Fruit fly (Drosophila melanogaster) whole organism, pupa: ENCODE data around the gene CG43051.

ENCODE experiments used
- CG10348 ChIP-seq: fragments of 200-800 bp; sonication (Bioruptor generic); IDR thresholded peaks from 2 replicates; pipeline ENCODE4 v1.3.6; 2022; ENCODE audit warnings: missing biosample characterization, missing genetic modification characterization
- CG12605 ChIP-seq: fragments of 200-800 bp; sonication (Bioruptor generic); IDR thresholded peaks from 2 replicates; pipeline ENCODE4 v1.3.6; 2022; ENCODE audit warnings: missing biosample characterization, missing genetic modification characterization
- CG13204 ChIP-seq: fragments of 200-800 bp; sonication (Bioruptor generic); optimal IDR thresholded peaks from 2 replicates; lab custom pipeline; 2018; ENCODE audit warnings: missing biosample characterization, mild to moderate bottlenecking, missing genetic modification characterization, moderate library complexity
- CG14655 ChIP-seq: fragments of 200-800 bp; sonication (Bioruptor generic); optimal IDR thresholded peaks from 3 replicates; lab custom pipeline; 2017; ENCODE audit warnings: mild to moderate bottlenecking, missing biosample characterization, missing genetic modification reagents, missing genetic modification characterization
- CG15710 ChIP-seq: fragments of 200-800 bp; sonication (Bioruptor generic); optimal IDR thresholded peaks from 2 replicates; lab custom pipeline; 2018; ENCODE audit warnings: missing biosample characterization, mild to moderate bottlenecking, missing genetic modification characterization, moderate library complexity
- CG17806 ChIP-seq: fragments of 200-800 bp; sonication (Bioruptor generic); optimal IDR thresholded peaks from 2 replicates; lab custom pipeline; 2018; ENCODE audit warnings: missing biosample characterization, mild to moderate bottlenecking, missing genetic modification characterization, moderate library complexity
- CG32121 ChIP-seq: fragments of 200-800 bp; sonication (Bioruptor generic); IDR thresholded peaks from 2 replicates; pipeline ENCODE4 v1.3.6; 2022; ENCODE audit warnings: missing biosample characterization, missing genetic modification characterization
- CG34367 ChIP-seq: fragments of 200-800 bp; sonication (Bioruptor generic); optimal IDR thresholded peaks from 2 replicates; lab custom pipeline; 2018; ENCODE audit warnings: missing biosample characterization, mild to moderate bottlenecking, missing genetic modification characterization
- CG4496 ChIP-seq: fragments of 200-800 bp; sonication (Bioruptor generic); IDR thresholded peaks from 3 replicates; pipeline ENCODE4 v1.3.6; 2022; ENCODE audit warnings: missing biosample characterization, missing genetic modification characterization
- CG8159 ChIP-seq: fragments of 200-800 bp; sonication (Bioruptor generic); optimal IDR thresholded peaks from 3 replicates; lab custom pipeline; 2018; ENCODE audit warnings: missing biosample characterization, mild to moderate bottlenecking, missing genetic modification characterization, moderate library complexity
- CG8301 ChIP-seq: fragments of 200-800 bp; sonication (Bioruptor generic); optimal IDR thresholded peaks from 2 replicates; lab custom pipeline; 2018; ENCODE audit warnings: missing biosample characterization, mild to moderate bottlenecking, missing genetic modification characterization
- CG9948 ChIP-seq: fragments of 200-800 bp; sonication (Bioruptor generic); optimal IDR thresholded peaks from 2 replicates; lab custom pipeline; 2018; ENCODE audit warnings: missing biosample characterization, mild to moderate bottlenecking, missing genetic modification characterization, moderate library complexity
- D1 ChIP-seq: fragments of 200-800 bp; sonication (Bioruptor generic); optimal IDR thresholded peaks from 2 replicates; lab custom pipeline; 2018; ENCODE audit warnings: missing biosample characterization, mild to moderate bottlenecking, missing genetic modification characterization, moderate library complexity
- EcR ChIP-seq: fragments of 200-800 bp; sonication (Bioruptor generic); optimal IDR thresholded peaks from 3 replicates; lab custom pipeline; 2019; ENCODE audit warnings: missing biosample characterization, missing genetic modification characterization, mild to moderate bottlenecking, moderate library complexity, missing genetic modification reagents
- Ets98B ChIP-seq: fragments of 200-800 bp; sonication (Bioruptor generic); IDR thresholded peaks from 2 replicates; pipeline ENCODE4 v1.3.6; 2022; ENCODE audit warnings: missing biosample characterization, missing genetic modification characterization
- Pif1A ChIP-seq: fragments of 200-800 bp; sonication (Bioruptor generic); optimal IDR thresholded peaks from 3 replicates; lab custom pipeline; 2016; ENCODE audit warnings: missing biosample characterization, missing genetic modification characterization
- Pif1B ChIP-seq: fragments of 200-800 bp; sonication (Bioruptor generic); optimal IDR thresholded peaks from 3 replicates; lab custom pipeline; 2016; ENCODE audit warnings: missing biosample characterization, missing genetic modification characterization
- Snoo ChIP-seq: fragments of 200-800 bp; sonication (Bioruptor generic); optimal IDR thresholded peaks from 3 replicates; lab custom pipeline; 2017; ENCODE audit warnings: missing biosample characterization, mild to moderate bottlenecking, missing genetic modification characterization, inconsistent platforms
- fd96Ca ChIP-seq: fragments of 200-800 bp; sonication (Bioruptor generic); IDR thresholded peaks from 3 replicates; pipeline ENCODE4 v1.3.6; 2022; ENCODE audit warnings: missing biosample characterization, missing genetic modification characterization
- gl ChIP-seq: fragments of 200-800 bp; sonication (Bioruptor generic); optimal IDR thresholded peaks from 2 replicates; lab custom pipeline; 2018; ENCODE audit warnings: missing biosample characterization, mild to moderate bottlenecking, missing genetic modification characterization
- rn ChIP-seq: fragments of 200-800 bp; sonication (Bioruptor generic); IDR thresholded peaks from 2 replicates; pipeline ENCODE4 v1.3.6; 2022; ENCODE audit warnings: missing biosample characterization, missing genetic modification characterization

The CG43051 gene

DNA sequence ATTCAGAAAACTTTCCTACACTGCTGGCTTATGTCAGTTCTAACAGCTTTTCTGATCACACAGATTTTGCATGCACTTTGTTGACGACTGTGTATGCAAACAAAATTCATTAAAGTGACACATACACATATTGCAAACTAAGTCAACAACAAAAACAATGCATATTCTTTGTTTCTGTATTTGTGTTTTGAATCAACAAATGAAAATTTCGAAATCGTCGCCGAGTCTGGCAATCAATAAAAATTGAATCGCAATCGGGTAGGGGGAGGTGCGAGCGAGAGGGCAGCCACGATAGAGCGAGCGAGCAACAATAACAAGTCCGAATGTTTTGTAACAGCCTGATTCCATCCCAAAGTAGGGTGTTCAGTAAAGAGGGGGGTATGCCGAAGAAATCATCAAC is 44.7 kb upstream of the CG43051 start:
- TF ChIP-seq D1 (tag; lab: Kevin White, UChicago) (no peak), CG12605 (GFP tag; lab: Robert Waterston, UW) (no peak), CG15710 (no peak), gl (tag; lab: Kevin White, UChicago) (no peak), Pif1A (GFP tag; lab: Kevin White, UChicago) (no peak), CG10348 (GFP tag; lab: Robert Waterston, UW) (no peak), CG9948 (no peak), fd96Ca (GFP tag; lab: Robert Waterston, UW) (no peak), CG14655 (no peak), CG8301 (no peak), CG4496 (GFP tag; lab: Robert Waterston, UW) (no peak), CG17806 (tag; lab: Kevin White, UChicago) (no peak), EcR (GFP tag; lab: Kevin White, UChicago) (no peak), CG8159 (no peak), Pif1B (GFP tag; lab: Kevin White, UChicago) (no peak), rn (GFP tag; lab: Robert Waterston, UW) (no peak), Snoo (tag; lab: Kevin White, UChicago) (no peak), CG13204 (GFP tag; lab: Kevin White, UChicago) (no peak), CG34367 (tag; lab: Kevin White, UChicago) (no peak)

- TF ChIP-seq Pif1B (GFP tag; lab: Kevin White, UChicago): no peak
- TF ChIP-seq CG13204 (GFP tag; lab: Kevin White, UChicago): no peak
- TF ChIP-seq Pif1A (GFP tag; lab: Kevin White, UChicago): no peak
Measured at dm6 chr2L:12464065-12464464, 43.7 kb upstream of the CG43051 start.

- TF ChIP-seq CG13204 (GFP tag; lab: Kevin White, UChicago) (no peak), CG15710 (no peak), CG4496 (GFP tag; lab: Robert Waterston, UW) (no peak), D1 (tag; lab: Kevin White, UChicago) (no peak), CG17806 (tag; lab: Kevin White, UChicago) (no peak), Ets98B (GFP tag; lab: Robert Waterston, UW) (no peak), CG8159 (no peak), CG12605 (GFP tag; lab: Robert Waterston, UW) (no peak), Snoo (tag; lab: Kevin White, UChicago) (no peak), CG8301 (no peak)
Measured at dm6 chr2L:12465164-12466011, 42.4 kb upstream of the CG43051 start.

dm6 chr2L:12466506-12467043 is 41.2 kb upstream of the CG43051 start:
- TF ChIP-seq CG8301 (no peak), CG4496 (GFP tag; lab: Robert Waterston, UW) (no peak)

dm6 chr2L:12467673-12468072 is 40.1 kb upstream of the CG43051 start:
- no peak for TF ChIP-seq CG8301
- peak; percentile 38; the same call in 1 of the 2 replicates for TF ChIP-seq CG32121 (GFP tag; lab: Robert Waterston, UW)
- TF ChIP-seq CG4496 (GFP tag; lab: Robert Waterston, UW): no peak
- TF ChIP-seq gl (tag; lab: Kevin White, UChicago): no peak
- peak; percentile 24; the same call in 1 of the 2 replicates for TF ChIP-seq Ets98B (GFP tag; lab: Robert Waterston, UW)

dm6 chr2L:12468813-12469212 is 38.9 kb upstream of the CG43051 start:
- TF ChIP-seq D1 (tag; lab: Kevin White, UChicago) (no peak), CG4496 (GFP tag; lab: Robert Waterston, UW) (no peak), rn (GFP tag; lab: Robert Waterston, UW) (no peak), CG9948 (no peak), CG8301 (no peak), CG34367 (tag; lab: Kevin White, UChicago) (no peak), Pif1B (GFP tag; lab: Kevin White, UChicago) (no peak), Snoo (tag; lab: Kevin White, UChicago) (no peak), CG10348 (GFP tag; lab: Robert Waterston, UW) (no peak), CG32121 (GFP tag; lab: Robert Waterston, UW) (no peak), CG13204 (GFP tag; lab: Kevin White, UChicago) (no peak), CG17806 (tag; lab: Kevin White, UChicago) (no peak), Ets98B (GFP tag; lab: Robert Waterston, UW) (no peak), Pif1A (GFP tag; lab: Kevin White, UChicago) (no peak), CG14655 (no peak), CG8159 (no peak), fd96Ca (GFP tag; lab: Robert Waterston, UW) (no peak), gl (tag; lab: Kevin White, UChicago) (no peak), CG15710 (no peak), CG12605 (GFP tag; lab: Robert Waterston, UW) (no peak)
- TF ChIP-seq, all 21 proteins: peak for 0
